Fruit fly (Drosophila melanogaster) whole organism, embryonic: Measurements from ENCODE around the gene Cka.

ENCODE experiments used
- Aef1 ChIP-seq: fragments of 200-800 bp; sonication (Bioruptor generic); IDR thresholded peaks from 3 replicates; pipeline ENCODE4 v1.3.6; 2022; ENCODE audit warnings: missing biosample characterization, missing genetic modification characterization
- Antp ChIP-seq: fragments of 200-800 bp; sonication (Bioruptor generic); optimal IDR thresholded peaks from 3 replicates; lab custom pipeline; 2016; ENCODE audit warnings: missing biosample characterization, missing genetic modification characterization
- Atf6 ChIP-seq: fragments of 200-800 bp; sonication (Bioruptor generic); IDR thresholded peaks from 2 replicates; pipeline ENCODE4 v1.3.6; 2022; ENCODE audit warnings: missing biosample characterization, missing genetic modification characterization
- CG1024 ChIP-seq: fragments of 200-800 bp; sonication (Bioruptor generic); IDR thresholded peaks from 2 replicates; pipeline ENCODE4 v1.3.6; 2022; ENCODE audit warnings: missing biosample characterization, missing genetic modification characterization
- CG10543 ChIP-seq: fragments of 200-800 bp; sonication (Bioruptor generic); optimal IDR thresholded peaks from 3 replicates; lab custom pipeline; 2017; ENCODE audit warnings: missing biosample characterization, mild to moderate bottlenecking, missing genetic modification characterization, moderate library complexity
- CG11456 ChIP-seq: fragments of 200-800 bp; sonication (Bioruptor generic); IDR thresholded peaks from 3 replicates; pipeline ENCODE4 v1.3.6; 2022; ENCODE audit warnings: missing biosample characterization, missing genetic modification characterization
- CG11696 ChIP-seq: fragments of 200-800 bp; sonication (Bioruptor generic); IDR thresholded peaks from 2 replicates; pipeline ENCODE4 v1.3.6; 2022; ENCODE audit warnings: missing biosample characterization, missing genetic modification characterization
- CG12071 ChIP-seq: fragments of 200-800 bp; sonication (Bioruptor generic); optimal IDR thresholded peaks from 3 replicates; lab custom pipeline; 2018; ENCODE audit warnings: missing biosample characterization, mild to moderate bottlenecking, missing genetic modification characterization
- CG12104 ChIP-seq: fragments of 200-800 bp; sonication (Bioruptor generic); optimal IDR thresholded peaks from 3 replicates; lab custom pipeline; 2016; ENCODE audit warnings: missing biosample characterization, missing genetic modification characterization
- CG13624 ChIP-seq: fragments of 200-800 bp; sonication (Bioruptor generic); optimal IDR thresholded peaks from 2 replicates; lab custom pipeline; 2016; ENCODE audit warnings: missing biosample characterization, missing genetic modification characterization
- CG15601 ChIP-seq: fragments of 200-800 bp; sonication (Bioruptor generic); optimal IDR thresholded peaks from 3 replicates; lab custom pipeline; 2019; ENCODE audit warnings: missing biosample characterization, mild to moderate bottlenecking, missing genetic modification characterization, moderate library complexity
- CG17186 ChIP-seq: fragments of 200-800 bp; sonication (Bioruptor generic); optimal IDR thresholded peaks from 3 replicates; lab custom pipeline; 2017; ENCODE audit warnings: missing biosample characterization, missing genetic modification reagents, missing genetic modification characterization
- CG17328 ChIP-seq: fragments of 200-800 bp; sonication (Bioruptor generic); IDR thresholded peaks from 2 replicates; pipeline ENCODE4 v1.3.6; 2022; ENCODE audit warnings: missing biosample characterization, missing genetic modification characterization
- CG17385 ChIP-seq: fragments of 200-800 bp; sonication (Bioruptor generic); optimal IDR thresholded peaks from 3 replicates; lab custom pipeline; 2018; ENCODE audit warnings: missing biosample characterization, mild to moderate bottlenecking, missing genetic modification characterization
- CG2129 ChIP-seq: fragments of 200-800 bp; sonication (Bioruptor generic); IDR thresholded peaks from 2 replicates; pipeline ENCODE4 v1.3.6; 2022; ENCODE audit warnings: missing biosample characterization, missing genetic modification characterization; ENCODE audit not compliant: partially characterized antibody
- CG34224 ChIP-seq: fragments of 200-800 bp; sonication (Bioruptor generic); IDR thresholded peaks from 3 replicates; pipeline ENCODE4 v1.3.6; 2022; ENCODE audit warnings: missing biosample characterization, missing genetic modification characterization; ENCODE audit not compliant: partially characterized antibody
- CG4820 ChIP-seq: fragments of 200-800 bp; sonication (Bioruptor generic); optimal IDR thresholded peaks from 3 replicates; lab custom pipeline; 2016; ENCODE audit warnings: missing biosample characterization, missing genetic modification characterization
- CG5180 ChIP-seq: fragments of 200-800 bp; sonication (Bioruptor generic); optimal IDR thresholded peaks from 3 replicates; lab custom pipeline; 2017; ENCODE audit warnings: missing biosample characterization, missing genetic modification characterization, mild to moderate bottlenecking, moderate library complexity, missing genetic modification reagents
- CG6272 ChIP-seq: fragments of 200-800 bp; sonication (Bioruptor generic); IDR thresholded peaks from 2 replicates; pipeline ENCODE4 v1.3.6; 2022; ENCODE audit warnings: missing biosample characterization, missing genetic modification characterization
- CG7839 ChIP-seq: fragments of 200-800 bp; sonication (Bioruptor generic); optimal IDR thresholded peaks from 3 replicates; lab custom pipeline; 2018; ENCODE audit warnings: missing biosample characterization, mild to moderate bottlenecking, missing genetic modification characterization, moderate library complexity
- CG9215 ChIP-seq: fragments of 200-800 bp; sonication (Bioruptor generic); IDR thresholded peaks from 2 replicates; pipeline ENCODE4 v1.3.6; 2022; ENCODE audit warnings: missing biosample characterization, missing genetic modification characterization
- CG9797 ChIP-seq: fragments of 200-800 bp; sonication (Bioruptor generic); optimal IDR thresholded peaks from 3 replicates; lab custom pipeline; 2018; ENCODE audit warnings: missing biosample characterization, mild to moderate bottlenecking, missing genetic modification characterization
- CHES-1-like ChIP-seq: fragments of 200-800 bp; sonication (Bioruptor generic); optimal IDR thresholded peaks from 2 replicates; lab custom pipeline; 2016; ENCODE audit warnings: missing biosample characterization, missing genetic modification characterization
- Deaf1 ChIP-seq: fragments of 200-800 bp; optimal IDR thresholded peaks from 3 replicates; lab custom pipeline; 2019; ENCODE audit warnings: missing biosample characterization, mild to moderate bottlenecking, missing genetic modification characterization, moderate library complexity
- Hr39 ChIP-seq: fragments of >200 bp; optimal IDR thresholded peaks from 2 replicates; lab custom pipeline; 2017
- Hr78 ChIP-seq, 2 experiments: fragments of 200-800 bp in 1 of 2; fragments of >200 bp in 1 of 2; sonication (Bioruptor generic) in 1 of 2; optimal IDR thresholded peaks; 2 replicates each; lab custom pipeline; 2017 to 2019; ENCODE audit warnings: missing biosample characterization in 2 of 2, missing genetic modification characterization in 2 of 2, mild to moderate bottlenecking in 1 of 2, moderate library complexity in 1 of 2
- Lim3 ChIP-seq: fragments of 200-800 bp; sonication (Bioruptor generic); IDR thresholded peaks from 2 replicates; pipeline ENCODE4 v1.3.6; 2022; ENCODE audit warnings: missing biosample characterization, missing genetic modification characterization
- Spps ChIP-seq: fragments of 200-800 bp; sonication (Bioruptor generic); optimal IDR thresholded peaks from 2 replicates; lab custom pipeline; 2018; ENCODE audit warnings: missing biosample characterization, mild to moderate bottlenecking, missing genetic modification characterization
- Tbp ChIP-seq: fragments of >200 bp; optimal IDR thresholded peaks from 2 replicates; lab custom pipeline; 2018; ENCODE audit warnings: missing biosample characterization, missing genetic modification characterization
- Vsx1 ChIP-seq: fragments of 200-800 bp; sonication (Bioruptor generic); optimal IDR thresholded peaks from 2 replicates; lab custom pipeline; 2017; ENCODE audit warnings: missing biosample characterization, mild to moderate bottlenecking, missing genetic modification characterization, missing genetic modification reagents
- ash1 ChIP-seq: fragments of 200-800 bp; sonication (Bioruptor generic); optimal IDR thresholded peaks from 2 replicates; lab custom pipeline; 2018; ENCODE audit warnings: missing biosample characterization, mild to moderate bottlenecking, missing genetic modification characterization
- ci ChIP-seq: fragments of 200-800 bp; sonication (Bioruptor generic); IDR thresholded peaks from 3 replicates; pipeline ENCODE4 v1.3.6; 2022; ENCODE audit warnings: missing biosample characterization, missing genetic modification characterization
- dm ChIP-seq: fragments of 200-800 bp; sonication (Bioruptor generic); optimal IDR thresholded peaks from 3 replicates; lab custom pipeline; 2016; ENCODE audit warnings: missing biosample characterization, missing genetic modification characterization
- dpn ChIP-seq, 2 experiments: fragments of 200-800 bp; sonication (Bioruptor generic); optimal IDR thresholded peaks; 3 replicates each; lab custom pipeline; 2016; ENCODE audit warnings: missing biosample characterization in 2 of 2, missing genetic modification characterization in 2 of 2
- emc ChIP-seq: fragments of 200-800 bp; sonication (Bioruptor generic); optimal IDR thresholded peaks from 2 replicates; lab custom pipeline; 2016; ENCODE audit warnings: missing biosample characterization, missing genetic modification characterization
- ems ChIP-seq: fragments of 200-800 bp; sonication (Bioruptor generic); optimal IDR thresholded peaks from 3 replicates; lab custom pipeline; 2016; ENCODE audit warnings: missing biosample characterization, missing genetic modification characterization
- ham ChIP-seq: fragments of 200-800 bp; sonication (Bioruptor generic); IDR thresholded peaks from 2 replicates; pipeline ENCODE4 v1.3.6; 2022; ENCODE audit warnings: missing biosample characterization, missing genetic modification characterization
- lab ChIP-seq: fragments of 200-800 bp; sonication (Bioruptor generic); optimal IDR thresholded peaks from 3 replicates; lab custom pipeline; 2017; ENCODE audit warnings: missing biosample characterization, missing genetic modification characterization, mild to moderate bottlenecking, moderate library complexity, missing genetic modification reagents
- schlank ChIP-seq: fragments of 200-800 bp; sonication (Bioruptor generic); optimal IDR thresholded peaks from 2 replicates; lab custom pipeline; 2018; ENCODE audit warnings: missing biosample characterization, mild to moderate bottlenecking, missing genetic modification characterization
- scrt ChIP-seq: fragments of 200-800 bp; sonication (Bioruptor generic); optimal IDR thresholded peaks from 2 replicates; lab custom pipeline; 2018; ENCODE audit warnings: missing biosample characterization, mild to moderate bottlenecking, missing genetic modification characterization, moderate library complexity
- sd ChIP-seq: fragments of 200-800 bp; sonication (Bioruptor generic); optimal IDR thresholded peaks from 3 replicates; lab custom pipeline; 2018; ENCODE audit warnings: missing biosample characterization, mild to moderate bottlenecking, missing genetic modification characterization, moderate library complexity
- sens-2 ChIP-seq: fragments of 200-800 bp; sonication (Bioruptor generic); IDR thresholded peaks from 2 replicates; pipeline ENCODE4 v1.3.6; 2022; ENCODE audit warnings: missing biosample characterization, missing genetic modification characterization
- sima ChIP-seq: fragments of 200-800 bp; sonication (Bioruptor generic); optimal IDR thresholded peaks from 2 replicates; lab custom pipeline; 2016; ENCODE audit warnings: missing biosample characterization, missing genetic modification characterization
- sob ChIP-seq: fragments of 200-800 bp; sonication (Bioruptor generic); IDR thresholded peaks from 2 replicates; pipeline ENCODE4 v1.3.6; 2022; ENCODE audit warnings: missing biosample characterization, missing genetic modification characterization
- stc ChIP-seq: fragments of 200-800 bp; sonication (Bioruptor generic); IDR thresholded peaks from 2 replicates; pipeline ENCODE4 v1.3.6; 2022; ENCODE audit warnings: missing biosample characterization, missing genetic modification characterization
- tgo ChIP-seq: fragments of 200-800 bp; sonication (Bioruptor generic); IDR thresholded peaks from 3 replicates; pipeline ENCODE4 v1.3.6; 2022; ENCODE audit warnings: missing biosample characterization, missing genetic modification characterization
- tna ChIP-seq: fragments of 200-800 bp; sonication (Bioruptor generic); IDR thresholded peaks from 2 replicates; pipeline ENCODE4 v1.3.6; 2022; ENCODE audit warnings: missing biosample characterization, missing genetic modification characterization; ENCODE audit not compliant: partially characterized antibody
- tx ChIP-seq: fragments of 200-800 bp; sonication (Bioruptor generic); optimal IDR thresholded peaks from 2 replicates; lab custom pipeline; 2016; ENCODE audit warnings: missing biosample characterization, missing genetic modification characterization
- vfl ChIP-seq: fragments of 200-800 bp; sonication (Bioruptor generic); optimal IDR thresholded peaks from 2 replicates; lab custom pipeline; 2016; ENCODE audit warnings: missing biosample characterization, missing genetic modification characterization
- z ChIP-seq: fragments of 200-800 bp; sonication (Bioruptor generic); IDR thresholded peaks from 3 replicates; pipeline ENCODE4 v1.3.6; 2022; ENCODE audit warnings: missing biosample characterization, missing genetic modification characterization

The Cka gene

DNA sequence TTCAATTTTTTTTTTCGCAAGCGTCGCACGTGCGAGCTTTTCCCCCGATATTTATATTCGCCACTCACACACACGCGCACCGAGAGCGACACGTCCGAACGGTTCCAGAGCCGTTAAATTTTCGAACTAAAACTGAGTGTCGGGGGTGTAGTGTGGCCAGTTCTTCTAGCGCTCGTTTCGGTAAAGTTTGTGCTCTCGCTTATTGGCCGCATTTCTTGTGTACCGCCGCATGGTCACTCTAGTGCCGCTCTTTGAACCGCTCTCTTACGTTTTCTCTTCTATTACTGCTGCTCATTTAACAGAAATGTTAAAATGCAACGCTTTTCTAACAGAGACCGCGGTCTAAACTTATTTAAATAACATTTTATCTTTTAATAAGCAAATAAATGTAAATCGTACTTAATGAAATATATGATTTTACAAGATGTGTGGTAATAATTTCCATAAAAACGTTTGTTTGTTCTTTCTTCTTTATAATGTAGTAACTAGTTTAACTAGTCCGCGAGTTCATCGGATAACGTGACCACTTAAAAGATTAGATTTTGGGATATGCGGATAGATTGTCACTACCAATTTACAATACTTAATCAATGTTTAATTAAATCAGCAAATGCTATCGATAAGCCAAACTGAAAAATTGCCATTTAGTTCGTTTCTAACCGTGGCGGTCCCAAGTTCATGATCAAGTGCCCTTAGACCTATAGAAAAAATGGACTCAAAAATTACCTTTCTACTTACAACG is 46.3 kb upstream of the Cka start, which contains the start of gene Snoo (continued):
- TF ChIP-seq z = no peak
- TF ChIP-seq tx (GFP tag; lab: Kevin White, UChicago) = no peak
- TF ChIP-seq Aef1 = no peak
- no peak for TF ChIP-seq vfl (GFP tag; lab: Kevin White, UChicago)
- TF ChIP-seq CHES-1-like (GFP tag; lab: Kevin White, UChicago) = no peak
- no peak for TF ChIP-seq scrt
- TF ChIP-seq CG5180 (GFP tag; lab: Kevin White, UChicago) = peak; percentile 26
- TF ChIP-seq CG17328 = peak; percentile 12; the same call in 1 of the 2 replicates
- no peak for TF ChIP-seq CG13624 (GFP tag; lab: Kevin White, UChicago)
- no peak for TF ChIP-seq CG4820 (GFP tag; lab: Kevin White, UChicago)
- TF ChIP-seq CG17186 (GFP tag; lab: Kevin White, UChicago) = peak; percentile 3
- TF ChIP-seq CG10543 (GFP tag; lab: Kevin White, UChicago) = peak; percentile 53
- no peak for TF ChIP-seq Spps (tag; lab: Kevin White, UChicago)
- TF ChIP-seq sob (GFP tag; lab: Robert Waterston, UW) = peak; percentile 11; the same call in 1 of the 2 replicates
- no peak for TF ChIP-seq ham
- no peak for TF ChIP-seq ems (GFP tag; lab: Kevin White, UChicago)
- no peak for TF ChIP-seq CG1024 (GFP tag; lab: Robert Waterston, UW)
- peak; percentile 15 for TF ChIP-seq sd
- TF ChIP-seq Hr78 (GFP tag; optimal IDR thresholded peaks at IDR 0.05; lab: Kevin White, UChicago) = no peak
- TF ChIP-seq CG11696 (GFP tag; lab: Robert Waterston, UW) = no peak
- TF ChIP-seq Atf6 (GFP tag; lab: Robert Waterston, UW) = no peak
- no peak for TF ChIP-seq schlank
- TF ChIP-seq Lim3 (GFP tag; lab: Robert Waterston, UW) = no peak
- TF ChIP-seq Tbp (GFP tag; lab: Kevin White, UChicago) = no peak
- TF ChIP-seq tna (GFP tag; lab: Robert Waterston, UW) = peak; percentile 12; the same call in 1 of the 2 replicates
- TF ChIP-seq emc = no peak
- TF ChIP-seq Antp (GFP tag; lab: Kevin White, UChicago) = no peak
- no peak for TF ChIP-seq sens-2 (GFP tag; lab: Robert Waterston, UW)
- TF ChIP-seq CG34224 = peak; percentile 46; the same call in 2 of the 3 replicates
- no peak for TF ChIP-seq CG11456 (GFP tag; lab: Robert Waterston, UW)
- no peak for TF ChIP-seq CG12071 (GFP tag; lab: Kevin White, UChicago)
- no peak for TF ChIP-seq dpn (GFP tag; optimal IDR thresholded peaks at IDR 0.05; lab: Kevin White, UChicago)
- TF ChIP-seq ci (GFP tag; lab: Robert Waterston, UW) = peak; percentile 72; the same call in 2 of the 3 replicates
- no peak for TF ChIP-seq CG12104 (GFP tag; lab: Kevin White, UChicago)
- no peak for TF ChIP-seq CG6272 (GFP tag; lab: Robert Waterston, UW)
- no peak for TF ChIP-seq CG17385
- no peak for TF ChIP-seq dm (GFP tag; lab: Kevin White, UChicago)
- TF ChIP-seq Hr39 (lab: Kevin White, UChicago) = no peak
- peak; percentile 32 for TF ChIP-seq lab
- TF ChIP-seq Deaf1 (tag; lab: Kevin White, UChicago) = peak; percentile 66
- no peak for TF ChIP-seq CG15601 (tag; lab: Kevin White, UChicago)
- TF ChIP-seq CG9215 (GFP tag; lab: Robert Waterston, UW) = no peak
- TF ChIP-seq Vsx1 (GFP tag; lab: Kevin White, UChicago) = no peak
- TF ChIP-seq stc = no peak; the same call in 1 of the 2 replicates
- TF ChIP-seq ash1 (GFP tag; lab: Kevin White, UChicago) = no peak
- no peak for TF ChIP-seq tgo
- TF ChIP-seq CG9797 (GFP tag; lab: Kevin White, UChicago) = peak; percentile 90
- TF ChIP-seq CG7839 (tag; lab: Kevin White, UChicago) = no peak
- TF ChIP-seq sima (GFP tag; lab: Kevin White, UChicago) = no peak
- no peak for TF ChIP-seq CG2129
